Worm (Caenorhabditis elegans): ENCODE data around the gene nstp-2.

- TF ChIP-seq elt-4 (tag; optimal IDR thresholded peaks at IDR 0.05), result no peak
- peak; percentile 54 for TF ChIP-seq tbx-2 (tag; optimal IDR thresholded peaks at IDR 0.05)
- TF ChIP-seq pag-3 (tag; optimal IDR thresholded peaks at IDR 0.05; ENCODE audit: borderline replicate concordance), result no peak
- no peak for TF ChIP-seq pha-2 (tag; optimal IDR thresholded peaks at IDR 0.05)
- TF ChIP-seq pros-1 (tag; optimal IDR thresholded peaks at IDR 0.05), result peak; percentile 32
- TF ChIP-seq Y22D7AL.16 (tag; optimal IDR thresholded peaks at IDR 0.05), result no peak
- TF ChIP-seq pqm-1 (tag; optimal IDR thresholded peaks at IDR 0.05), result no peak
- no peak for TF ChIP-seq pha-4 (tag; optimal IDR thresholded peaks at IDR 0.05)
These were observed 29.3 kb downstream of the nstp-2 start for ce11 chrIV:6576728-6577101.

Measured in whole organism, late embryonic.